Fruit fly (Drosophila melanogaster) whole organism: ENCODE data around the gene Spg7.

Experiments used
- CG8478 ChIP-seq: fragments of >200 bp; optimal IDR thresholded peaks from 2 replicates; lab custom pipeline; 2018; ENCODE audit warnings: inconsistent platforms
- pan ChIP-seq: fragments of >200 bp; optimal IDR thresholded peaks from 2 replicates; lab custom pipeline; 2017
- psq ChIP-seq: fragments of >200 bp; optimal IDR thresholded peaks from 2 replicates; lab custom pipeline; 2017
- usp ChIP-seq: fragments of >200 bp; optimal IDR thresholded peaks from 2 replicates; lab custom pipeline; 2017; ENCODE audit warnings: missing biosample characterization, missing genetic modification characterization, mixed read lengths

dm6 chrX:2698064-2698894 is at the start of gene Spg7, which contains the start of gene Lint-O:
- TF ChIP-seq psq (lab: Kevin White, UChicago) (no peak), usp (no peak), pan (lab: Kevin White, UChicago) (no peak), CG8478 (lab: Kevin White, UChicago) (no peak)
